Fruit fly (Drosophila melanogaster): ENCODE results near the gene CG43185.

The CG43185 gene

DNA sequence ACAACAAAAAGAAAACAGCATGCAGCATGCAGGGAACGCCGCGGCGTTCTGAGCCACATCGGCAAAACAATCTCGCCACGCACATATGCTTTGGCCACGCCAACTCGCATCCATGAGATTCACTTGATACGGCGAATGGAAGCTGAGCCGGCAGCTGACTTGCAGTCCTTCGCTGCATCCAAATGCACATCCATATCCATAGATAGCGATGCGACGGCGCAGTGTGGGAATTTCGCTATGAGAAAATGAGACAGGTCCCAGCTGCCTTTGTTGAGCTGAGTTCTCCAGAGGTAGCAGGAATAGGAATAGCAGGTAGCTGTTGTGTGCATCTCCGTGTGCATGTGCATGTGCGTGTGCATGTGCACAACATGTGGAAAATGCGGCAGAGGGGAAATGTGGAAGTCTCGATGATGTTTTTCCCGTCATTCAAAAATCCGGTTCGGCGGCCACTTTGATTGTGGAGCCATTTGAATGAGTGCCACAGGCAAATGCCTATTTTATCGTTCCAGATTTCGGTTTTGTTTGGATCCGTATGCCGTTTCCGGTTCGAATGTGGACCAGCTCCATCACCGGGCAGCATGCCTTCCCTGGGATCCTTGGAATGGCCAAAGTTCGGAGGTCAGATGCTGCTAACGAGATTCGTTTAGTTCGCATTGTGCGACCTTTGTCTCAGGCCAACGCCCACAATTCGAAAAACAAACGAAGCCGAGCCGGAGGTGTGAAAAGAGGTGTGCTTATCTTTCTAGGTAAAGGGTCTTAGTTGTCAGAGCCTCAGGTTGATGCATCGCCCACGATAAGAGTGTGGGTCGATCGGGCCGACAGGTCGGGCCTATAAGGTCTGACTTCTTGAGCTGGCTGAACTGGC, 13.6 kb upstream of the CG43185 start (continued):
- no peak for TF ChIP-seq Chrac-16 (GFP tag; optimal IDR thresholded peaks at IDR 0.05)
- TF ChIP-seq dysf (GFP tag; IDR thresholded peaks at IDR 0.05): no peak
- no peak for TF ChIP-seq Myb (GFP tag; optimal IDR thresholded peaks at IDR 0.05)
- peak; percentile 12 for TF ChIP-seq oc (tag; optimal IDR thresholded peaks at IDR 0.05)
- TF ChIP-seq CG14860 (GFP tag; IDR thresholded peaks at IDR 0.05; ENCODE audit: partially characterized antibody): no peak
- TF ChIP-seq so (GFP tag; IDR thresholded peaks at IDR 0.05): no peak
- no peak for TF ChIP-seq kah (GFP tag; optimal IDR thresholded peaks at IDR 0.05)
- no peak for TF ChIP-seq CG3847 (GFP tag; IDR thresholded peaks at IDR 0.05)
- TF ChIP-seq sens-2 (GFP tag; IDR thresholded peaks at IDR 0.05): no peak
- TF ChIP-seq HLH54F (GFP tag; optimal IDR thresholded peaks at IDR 0.05): no peak
- no peak for TF ChIP-seq CG5245 (GFP tag; optimal IDR thresholded peaks at IDR 0.05)
- no peak for TF ChIP-seq nom (GFP tag; optimal IDR thresholded peaks at IDR 0.05)
- no peak for TF ChIP-seq ranshi (GFP tag; IDR thresholded peaks at IDR 0.05)
- 0 out of 2 replicates have a peak, but pooled peaks have one; percentile 28 for TF ChIP-seq CG4360 (GFP tag; IDR thresholded peaks at IDR 0.05)
- no peak for TF ChIP-seq Dfd (GFP tag; optimal IDR thresholded peaks at IDR 0.05)
- no peak for TF ChIP-seq CG17802 (tag; optimal IDR thresholded peaks at IDR 0.05)
- no peak for TF ChIP-seq CG1529 (GFP tag; optimal IDR thresholded peaks at IDR 0.05)
- no peak for TF ChIP-seq unpg (GFP tag; optimal IDR thresholded peaks at IDR 0.05)
- TF ChIP-seq run (tag; optimal IDR thresholded peaks at IDR 0.05): no peak
- TF ChIP-seq CG10543 (GFP tag; optimal IDR thresholded peaks at IDR 0.05): no peak
- no peak for TF ChIP-seq toy (GFP tag; IDR thresholded peaks at IDR 0.05)
- TF ChIP-seq CG3995 (GFP tag; optimal IDR thresholded peaks at IDR 0.05): no peak
- TF ChIP-seq CG2116 (GFP tag; optimal IDR thresholded peaks at IDR 0.05): no peak
- no peak for TF ChIP-seq Mes4 (GFP tag; optimal IDR thresholded peaks at IDR 0.05)
- TF ChIP-seq Sry-δ (GFP tag; optimal IDR thresholded peaks at IDR 0.05): no peak
- no peak for TF ChIP-seq CG7987 (GFP tag; optimal IDR thresholded peaks at IDR 0.05)
- no peak for TF ChIP-seq CG31224 (GFP tag; IDR thresholded peaks at IDR 0.05)
- no peak for TF ChIP-seq CG14441 (GFP tag; IDR thresholded peaks at IDR 0.05)
- peak; percentile 76; the same call in 1 of the 3 replicates for TF ChIP-seq CG2199 (GFP tag; IDR thresholded peaks at IDR 0.05)
- TF ChIP-seq tll (GFP tag; optimal IDR thresholded peaks at IDR 0.05): peak in 1 of 2 experiments; percentile 25
- no peak for TF ChIP-seq CG13894 (tag; optimal IDR thresholded peaks at IDR 0.05)
- no peak for TF ChIP-seq NFAT (GFP tag; IDR thresholded peaks at IDR 0.05)
- TF ChIP-seq NC2α (GFP tag; optimal IDR thresholded peaks at IDR 0.05): no peak
- TF ChIP-seq gsb-n (tag; optimal IDR thresholded peaks at IDR 0.05): no peak
- TF ChIP-seq PHDP (tag; optimal IDR thresholded peaks at IDR 0.05): no peak
- no peak for TF ChIP-seq fru (optimal IDR thresholded peaks at IDR 0.05)
- no peak for TF ChIP-seq Meics (GFP tag; optimal IDR thresholded peaks at IDR 0.05)
- TF ChIP-seq B-H2 (GFP tag; optimal IDR thresholded peaks at IDR 0.05): no peak

DNA sequence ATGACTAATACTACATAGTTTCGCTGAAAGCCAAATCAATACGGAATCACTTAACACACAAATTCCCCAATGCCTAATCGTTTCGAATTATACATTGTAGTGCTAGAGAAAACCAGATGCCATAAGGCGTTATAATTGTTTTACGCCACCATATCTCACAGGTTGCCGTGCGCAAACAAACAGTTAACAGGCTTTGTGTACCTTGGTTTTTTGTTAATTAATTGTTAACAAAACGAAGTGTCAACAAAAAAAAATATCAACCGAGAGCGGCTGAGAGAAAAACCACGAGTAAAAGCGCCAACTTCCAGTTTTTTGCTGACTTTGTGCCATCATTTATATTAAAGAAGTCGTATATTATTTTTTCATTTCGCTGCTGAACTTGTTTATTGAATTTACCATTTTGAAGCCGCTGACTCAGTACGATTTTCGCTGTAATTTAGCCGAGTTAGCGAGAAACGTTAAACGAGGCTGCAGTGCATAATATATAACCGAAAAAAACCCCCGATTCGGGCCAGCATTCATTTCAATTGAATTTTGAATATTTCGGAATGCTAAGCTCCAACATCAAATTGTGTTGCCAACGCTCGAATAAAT, 8.1 kb upstream of the CG43185 start:
- 0 out of 2 replicates have a peak, but pooled peaks have one; percentile 22 for TF ChIP-seq CG31224 (GFP tag; IDR thresholded peaks at IDR 0.05)
- no peak for TF ChIP-seq BEAF-32 (GFP tag; optimal IDR thresholded peaks at IDR 0.05)
- TF ChIP-seq Dek (tag; optimal IDR thresholded peaks at IDR 0.05): peak; percentile 20
- no peak for TF ChIP-seq CG7786 (GFP tag; optimal IDR thresholded peaks at IDR 0.05)
- TF ChIP-seq Fer2 (tag; optimal IDR thresholded peaks at IDR 0.05): peak; percentile 70
- TF ChIP-seq gce (GFP tag; IDR thresholded peaks at IDR 0.05): peak; percentile 30; the same call in 1 of the 3 replicates
- TF ChIP-seq pum (GFP tag; optimal IDR thresholded peaks at IDR 0.05): no peak
- no peak; the same call in 1 of the 2 replicates for TF ChIP-seq CG10366 (GFP tag; IDR thresholded peaks at IDR 0.05)
- peak; percentile 20 for TF ChIP-seq CG4328 (GFP tag; optimal IDR thresholded peaks at IDR 0.05)
- no peak for TF ChIP-seq CG18476 (GFP tag; optimal IDR thresholded peaks at IDR 0.05)
- peak; percentile 8 for TF ChIP-seq CG15696 (tag; optimal IDR thresholded peaks at IDR 0.05)
- no peak for TF ChIP-seq CG11093 (GFP tag; IDR thresholded peaks at IDR 0.05)
- no peak for TF ChIP-seq Hsf (GFP tag; optimal IDR thresholded peaks at IDR 0.05)
- peak; percentile 66 for TF ChIP-seq unpg (GFP tag; optimal IDR thresholded peaks at IDR 0.05)
- TF ChIP-seq CG6765 (GFP tag; optimal IDR thresholded peaks at IDR 0.05): peak; percentile 36

All from whole organism, embryonic.